Worm (Caenorhabditis elegans) whole organism, midembryonic: ENCODE data around the gene hrg-6.
A peak's percentile ranks its signal among the peaks of the same experiment; 100 is the strongest.

ENCODE experiments used
- T22C8.4 ChIP-seq: fragments of 200-800 bp; sonication (Bioruptor generic); IDR thresholded peaks from 2 replicates; pipeline ENCODE4 v1.3.6; 2022; ENCODE audit warnings: missing genetic modification characterization, missing compliant biosample characterization
- cog-1 ChIP-seq: sonication (generic microtip); optimal IDR thresholded peaks from 2 replicates; lab custom pipeline; 2016; ENCODE audit warnings: missing genetic modification characterization, missing compliant biosample characterization
- flt-1 ChIP-seq: fragments of 200-800 bp; sonication (Bioruptor generic); IDR thresholded peaks from 2 replicates; pipeline ENCODE4 v1.3.6; 2022; ENCODE audit warnings: missing genetic modification characterization, missing compliant biosample characterization
- klf-2 ChIP-seq: fragments of 200-800 bp; sonication (Bioruptor generic); conservative IDR thresholded peaks from 2 replicates; pipeline ENCODE4 v1.3.6; 2022; ENCODE audit warnings: missing genetic modification reagents, missing genetic modification characterization, missing compliant biosample characterization
- med-1 ChIP-seq: sonication (generic microtip); optimal IDR thresholded peaks from 2 replicates; lab custom pipeline; 2017; ENCODE audit warnings: missing genetic modification characterization, mild to moderate bottlenecking, missing compliant biosample characterization, antibody characterized with exemption, missing genetic modification reagents; ENCODE audit not compliant: insufficient read depth
- ref-1 ChIP-seq: fragments of 200-800 bp; sonication (Bioruptor generic); conservative IDR thresholded peaks from 2 replicates; pipeline ENCODE4 v1.3.6; 2022; ENCODE audit warnings: missing genetic modification reagents, missing genetic modification characterization, missing compliant biosample characterization
- tab-1 ChIP-seq: fragments of 200-800 bp; sonication (Bioruptor generic); IDR thresholded peaks from 2 replicates; pipeline ENCODE4 v1.3.6; 2022; ENCODE audit warnings: missing genetic modification characterization, missing compliant biosample characterization
- ztf-23 ChIP-seq: fragments of 200-800 bp; sonication (Bioruptor generic); IDR thresholded peaks from 2 replicates; pipeline ENCODE4 v1.3.6; 2022; ENCODE audit warnings: missing genetic modification reagents, missing genetic modification characterization, missing compliant biosample characterization
- ztf-29 ChIP-seq: fragments of 200-800 bp; sonication (Bioruptor generic); IDR thresholded peaks from 2 replicates; pipeline ENCODE4 v1.3.6; 2022; ENCODE audit warnings: missing genetic modification reagents, missing genetic modification characterization, missing compliant biosample characterization

Gene hrg-6

DNA sequence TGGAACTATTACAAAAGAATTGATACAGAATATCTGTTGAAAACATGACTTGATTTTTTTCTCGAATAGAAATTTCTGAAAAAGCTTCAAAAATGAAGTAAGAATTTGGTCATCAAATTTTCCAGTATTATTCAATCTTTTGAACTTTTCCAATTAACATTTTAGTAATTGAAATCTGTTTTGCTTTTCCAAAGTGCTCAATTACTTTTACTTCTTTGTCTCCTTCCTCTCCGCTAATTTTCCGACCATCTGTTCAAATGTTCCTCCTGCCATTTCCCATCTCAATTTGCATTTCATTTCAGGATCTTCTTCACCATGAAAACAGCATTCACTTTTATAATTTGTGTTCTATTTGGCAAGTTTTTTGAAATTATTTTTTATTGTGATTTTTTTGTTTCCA lies 16.5 kb downstream of the hrg-6 start, which contains the start of gene F36H1.11:
Gene F36H1.11 (plus strand): TSS at position 301 of the 400 bp plus-strand sequence.
- TF ChIP-seq cog-1 (tag; lab: Kevin White, UChicago): no peak
- TF ChIP-seq ztf-23 (GFP tag; lab: Robert Waterston, UW): no peak
- no peak for TF ChIP-seq med-1
- TF ChIP-seq flt-1 (GFP tag; lab: Robert Waterston, UW): no peak
- TF ChIP-seq T22C8.4 (GFP tag; lab: Robert Waterston, UW): no peak
- no peak for TF ChIP-seq ref-1
- TF ChIP-seq ztf-29 (GFP tag; lab: Robert Waterston, UW): no peak

DNA sequence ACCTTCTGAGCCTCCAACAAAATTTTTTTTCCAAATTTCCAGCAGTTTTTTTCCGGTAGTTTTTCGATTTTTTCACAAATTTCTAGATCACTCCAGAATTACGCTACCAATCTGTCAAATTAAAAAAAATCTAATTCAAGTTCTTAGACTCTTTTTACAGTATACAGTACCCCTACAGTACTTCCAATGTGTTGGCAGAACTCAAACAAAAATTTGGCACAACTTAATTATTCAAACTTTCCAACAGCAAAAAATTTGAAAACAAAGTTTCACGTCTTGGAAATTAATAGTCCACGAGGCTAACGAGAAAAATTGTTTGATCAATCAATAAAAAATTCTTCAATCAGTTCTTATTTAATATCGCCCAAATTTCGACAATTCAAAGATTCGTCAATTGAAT lies 17.4 kb downstream of the hrg-6 start, which contains the start of gene F36H1.3:
Gene F36H1.3 (plus strand): TSS at position 323 of the 400 bp plus-strand sequence.
- no peak for TF ChIP-seq ztf-23 (GFP tag; lab: Robert Waterston, UW)
- no peak for TF ChIP-seq klf-2 (GFP tag; lab: Robert Waterston, UW)
- TF ChIP-seq med-1: no peak
- TF ChIP-seq T22C8.4 (GFP tag; lab: Robert Waterston, UW): no peak
- no peak for TF ChIP-seq ztf-29 (GFP tag; lab: Robert Waterston, UW)
- no peak for TF ChIP-seq ref-1
- TF ChIP-seq tab-1 (GFP tag; lab: Robert Waterston, UW): no peak
- no peak for TF ChIP-seq flt-1 (GFP tag; lab: Robert Waterston, UW)
- TF ChIP-seq cog-1 (tag; lab: Kevin White, UChicago): no peak

DNA sequence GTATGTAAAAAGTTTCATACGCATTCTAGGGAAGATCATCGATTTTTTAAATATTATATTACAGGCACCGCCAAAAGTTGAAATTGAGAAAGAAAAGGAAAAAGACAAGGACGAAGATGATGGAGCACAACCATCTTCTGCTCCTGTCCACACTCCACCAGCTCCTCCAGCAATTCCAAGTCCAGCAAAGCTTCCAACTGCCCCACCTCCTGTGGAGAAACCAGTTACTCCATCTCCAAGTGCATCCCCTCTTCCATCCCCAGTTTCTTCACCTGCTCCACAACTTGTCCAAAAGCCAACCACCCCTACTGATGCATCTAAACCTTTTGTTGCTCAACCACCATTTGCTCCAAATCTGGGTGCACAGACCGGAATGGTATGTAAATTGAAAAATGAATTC lies 19.6 kb downstream of the hrg-6 start:
- TF ChIP-seq med-1 (no peak), flt-1 (GFP tag; lab: Robert Waterston, UW) (no peak), ref-1 (no peak), cog-1 (tag; lab: Kevin White, UChicago) (no peak), ztf-23 (GFP tag; lab: Robert Waterston, UW) (no peak), T22C8.4 (GFP tag; lab: Robert Waterston, UW) (no peak), ztf-29 (GFP tag; lab: Robert Waterston, UW) (no peak)

DNA sequence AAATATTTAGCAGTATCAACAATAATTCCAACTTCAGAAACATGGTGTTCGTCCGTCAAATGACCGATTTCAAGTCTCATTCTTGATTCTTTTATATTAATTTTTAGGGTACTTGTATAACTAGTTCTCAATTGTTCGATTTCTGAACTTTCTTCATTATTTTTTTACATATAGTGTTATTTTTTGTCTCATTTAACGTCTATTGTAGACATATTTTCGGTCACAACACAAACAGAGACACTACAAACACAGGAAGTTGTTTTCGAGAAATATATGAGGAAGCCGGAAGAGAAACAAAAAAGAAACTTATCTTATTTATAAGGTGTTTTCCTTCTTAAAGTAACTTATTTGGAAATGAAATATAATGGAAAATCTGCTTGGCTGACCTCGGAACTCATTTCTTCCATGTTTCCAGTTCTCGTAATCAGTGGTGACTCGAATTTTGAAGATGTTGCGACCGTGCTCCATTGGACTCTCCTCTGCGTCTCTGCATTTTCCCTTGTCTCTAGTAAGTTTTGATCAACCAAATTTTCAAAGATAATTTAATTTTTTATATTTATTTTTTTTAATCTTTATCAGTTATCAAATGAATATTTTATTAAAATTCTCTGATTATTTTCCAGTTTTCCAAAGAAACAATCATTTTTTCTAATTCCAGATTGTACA lies 21.4 kb downstream of the hrg-6 start, which contains the start of the genes F36H1.12 and lin-3:
Gene F36H1.12 (minus strand): TSS at position 51 of the 666 bp plus-strand sequence.
Gene lin-3 (plus strand): TSS at position 657 of the 666 bp plus-strand sequence.
- no peak for TF ChIP-seq ref-1
- no peak for TF ChIP-seq tab-1 (GFP tag; lab: Robert Waterston, UW)
- no peak for TF ChIP-seq flt-1 (GFP tag; lab: Robert Waterston, UW)
- no peak for TF ChIP-seq T22C8.4 (GFP tag; lab: Robert Waterston, UW)
- TF ChIP-seq med-1: no peak
- no peak for TF ChIP-seq klf-2 (GFP tag; lab: Robert Waterston, UW)
- TF ChIP-seq ztf-23 (GFP tag; lab: Robert Waterston, UW): no peak
- no peak for TF ChIP-seq cog-1 (tag; lab: Kevin White, UChicago)
- no peak for TF ChIP-seq ztf-29 (GFP tag; lab: Robert Waterston, UW)

DNA sequence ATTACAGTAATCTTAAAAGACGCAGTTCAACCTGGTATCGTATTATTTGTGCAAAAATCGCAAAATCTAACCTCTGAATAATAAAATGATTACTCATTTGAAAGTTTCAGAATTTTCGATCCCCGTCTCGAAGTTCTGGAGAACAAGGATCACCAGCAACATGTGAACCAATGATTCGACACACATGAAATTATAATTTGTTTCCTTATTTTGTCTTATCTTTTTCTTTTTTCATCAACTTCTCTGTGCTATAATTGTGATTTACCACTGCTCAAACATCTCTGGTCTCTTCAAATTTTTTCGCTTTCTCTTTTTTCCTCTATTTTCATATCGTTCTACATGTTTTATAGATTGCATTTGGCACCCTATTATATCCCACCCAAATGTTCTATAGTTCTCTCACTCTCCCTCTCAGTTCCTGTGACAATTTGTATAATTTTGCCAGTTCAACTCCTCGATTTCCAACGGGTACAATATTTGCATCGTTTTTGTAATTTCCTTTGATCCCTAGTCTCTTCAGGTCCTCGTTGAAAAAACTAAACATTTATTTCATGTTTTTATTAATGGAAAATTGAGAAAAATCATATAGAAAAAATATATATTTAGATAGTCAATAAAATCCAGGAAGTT lies 30.7 kb downstream of the hrg-6 start:
- TF ChIP-seq T22C8.4 (GFP tag; lab: Robert Waterston, UW): no peak
- no peak for TF ChIP-seq med-1
- TF ChIP-seq klf-2 (GFP tag; lab: Robert Waterston, UW): no peak
- no peak for TF ChIP-seq tab-1 (GFP tag; lab: Robert Waterston, UW)
- TF ChIP-seq ztf-29 (GFP tag; lab: Robert Waterston, UW): no peak
- no peak for TF ChIP-seq ref-1
- no peak for TF ChIP-seq cog-1 (tag; lab: Kevin White, UChicago)
- no peak for TF ChIP-seq flt-1 (GFP tag; lab: Robert Waterston, UW)
- TF ChIP-seq ztf-23 (GFP tag; lab: Robert Waterston, UW): no peak

DNA sequence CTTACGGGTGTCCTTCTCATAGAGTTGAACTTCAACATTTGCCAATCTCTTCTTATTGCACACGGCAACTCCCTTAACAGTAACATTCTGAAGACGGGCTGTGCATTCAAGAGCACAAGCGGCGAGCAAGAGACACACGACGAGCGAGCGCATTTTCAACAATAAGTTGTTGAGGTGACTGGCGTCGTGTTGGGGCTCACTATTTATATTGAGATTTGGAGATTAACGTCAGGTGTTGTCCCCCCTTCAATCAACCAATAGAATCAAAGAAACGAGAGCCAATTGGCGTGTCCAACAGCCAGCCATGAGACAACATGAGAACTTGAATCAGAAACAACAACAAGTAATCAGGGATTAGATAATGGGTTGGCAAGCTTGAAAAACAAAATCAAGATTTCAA lies 31.6 kb downstream of the hrg-6 start, which contains the start of gene ttr-16:
Gene ttr-16 (minus strand): TSS at position 176 of the 400 bp plus-strand sequence.
- TF ChIP-seq cog-1 (tag; lab: Kevin White, UChicago) (no peak), flt-1 (GFP tag; lab: Robert Waterston, UW) (0 out of 2 replicates have a peak, but pooled peaks have one; percentile 5), ref-1 (no peak), T22C8.4 (GFP tag; lab: Robert Waterston, UW) (no peak), med-1 (no peak), ztf-29 (GFP tag; lab: Robert Waterston, UW) (no peak)

DNA sequence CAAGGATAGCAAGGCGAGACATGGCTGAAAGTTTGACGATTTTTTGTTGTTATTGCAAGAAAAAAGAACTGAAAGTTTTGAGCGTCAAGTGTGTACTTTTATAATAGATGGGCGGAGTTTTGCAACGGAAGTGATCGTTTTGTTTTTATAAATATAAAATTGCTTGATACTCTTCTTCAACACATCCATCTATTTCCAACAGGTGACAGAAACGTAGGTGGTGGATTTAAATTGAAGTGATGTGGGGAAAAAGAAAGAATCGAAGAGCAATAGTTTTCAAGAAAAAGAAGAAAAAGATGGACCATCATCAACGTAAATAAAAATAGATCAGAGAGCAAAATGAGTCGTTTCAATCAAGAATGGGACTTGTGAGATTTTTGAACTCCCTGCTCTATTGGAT lies 34.6 kb downstream of the hrg-6 start, which contains the start of gene ttr-17:
Gene ttr-17 (minus strand): TSS at position 24 of the 400 bp plus-strand sequence.
- no peak for TF ChIP-seq ref-1
- no peak for TF ChIP-seq T22C8.4 (GFP tag; lab: Robert Waterston, UW)
- no peak for TF ChIP-seq ztf-29 (GFP tag; lab: Robert Waterston, UW)
- no peak for TF ChIP-seq flt-1 (GFP tag; lab: Robert Waterston, UW)
- TF ChIP-seq klf-2 (GFP tag; lab: Robert Waterston, UW): no peak
- TF ChIP-seq ztf-23 (GFP tag; lab: Robert Waterston, UW): no peak
- no peak for TF ChIP-seq tab-1 (GFP tag; lab: Robert Waterston, UW)
- no peak for TF ChIP-seq cog-1 (tag; lab: Kevin White, UChicago)
- TF ChIP-seq med-1: no peak

DNA sequence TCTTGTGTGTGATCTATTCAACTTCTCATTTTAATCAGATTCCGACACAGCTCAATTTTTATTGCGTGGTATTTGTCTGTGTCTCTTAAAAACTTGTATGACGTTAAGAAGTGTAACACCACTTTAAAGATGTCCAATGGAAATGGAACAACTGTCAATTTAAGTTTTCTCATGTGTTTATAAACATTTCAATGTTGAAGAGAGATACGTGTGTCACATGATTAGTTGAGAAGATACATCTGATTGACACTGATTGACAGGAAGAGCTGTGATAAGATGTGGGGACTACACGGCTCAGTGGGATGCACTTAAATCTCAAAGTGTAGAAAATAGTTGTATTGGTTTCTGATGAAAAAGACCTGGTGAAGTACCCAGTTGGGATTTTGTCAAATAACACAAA lies 35.9 kb downstream of the hrg-6 start:
- TF ChIP-seq tab-1 (GFP tag; lab: Robert Waterston, UW) (no peak), ztf-23 (GFP tag; lab: Robert Waterston, UW) (no peak), klf-2 (GFP tag; lab: Robert Waterston, UW) (no peak), med-1 (no peak), ztf-29 (GFP tag; lab: Robert Waterston, UW) (no peak), flt-1 (GFP tag; lab: Robert Waterston, UW) (no peak), T22C8.4 (GFP tag; lab: Robert Waterston, UW) (no peak), cog-1 (tag; lab: Kevin White, UChicago) (no peak)

DNA sequence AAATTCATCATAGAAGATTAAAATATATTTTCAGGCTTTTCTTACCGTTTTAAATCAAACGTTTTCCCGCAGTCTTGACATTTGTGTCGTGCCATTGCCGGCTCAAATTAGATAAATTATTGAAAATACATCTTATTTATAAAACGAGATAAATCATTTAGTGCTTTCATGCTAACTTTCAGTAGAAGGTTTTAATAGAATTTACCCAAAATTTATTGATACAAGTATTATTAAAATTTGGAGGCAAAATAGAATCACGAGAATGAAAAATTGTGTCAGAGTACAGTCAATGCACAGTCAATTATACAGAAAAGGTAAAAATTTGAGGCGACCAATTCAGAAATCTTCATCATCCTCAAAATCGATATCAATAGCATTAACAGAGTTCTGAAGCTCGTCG lies 46.1 kb downstream of the hrg-6 start, which contains the start of gene Y5F2A.4:
Gene Y5F2A.4 (minus strand): TSS at position 101 of the 400 bp plus-strand sequence.
- TF ChIP-seq ztf-29 (GFP tag; lab: Robert Waterston, UW): no peak
- TF ChIP-seq klf-2 (GFP tag; lab: Robert Waterston, UW): no peak
- TF ChIP-seq med-1: no peak
- TF ChIP-seq cog-1 (tag; lab: Kevin White, UChicago): no peak
- TF ChIP-seq T22C8.4 (GFP tag; lab: Robert Waterston, UW): no peak
- TF ChIP-seq flt-1 (GFP tag; lab: Robert Waterston, UW): no peak
- no peak for TF ChIP-seq ref-1
- no peak for TF ChIP-seq tab-1 (GFP tag; lab: Robert Waterston, UW)
- no peak for TF ChIP-seq ztf-23 (GFP tag; lab: Robert Waterston, UW)
